Fruit fly (Drosophila melanogaster): ENCODE results near the gene Hmu.
A peak's percentile ranks its signal among the peaks of the same experiment; 100 is the strongest.

Hmu gene

DNA sequence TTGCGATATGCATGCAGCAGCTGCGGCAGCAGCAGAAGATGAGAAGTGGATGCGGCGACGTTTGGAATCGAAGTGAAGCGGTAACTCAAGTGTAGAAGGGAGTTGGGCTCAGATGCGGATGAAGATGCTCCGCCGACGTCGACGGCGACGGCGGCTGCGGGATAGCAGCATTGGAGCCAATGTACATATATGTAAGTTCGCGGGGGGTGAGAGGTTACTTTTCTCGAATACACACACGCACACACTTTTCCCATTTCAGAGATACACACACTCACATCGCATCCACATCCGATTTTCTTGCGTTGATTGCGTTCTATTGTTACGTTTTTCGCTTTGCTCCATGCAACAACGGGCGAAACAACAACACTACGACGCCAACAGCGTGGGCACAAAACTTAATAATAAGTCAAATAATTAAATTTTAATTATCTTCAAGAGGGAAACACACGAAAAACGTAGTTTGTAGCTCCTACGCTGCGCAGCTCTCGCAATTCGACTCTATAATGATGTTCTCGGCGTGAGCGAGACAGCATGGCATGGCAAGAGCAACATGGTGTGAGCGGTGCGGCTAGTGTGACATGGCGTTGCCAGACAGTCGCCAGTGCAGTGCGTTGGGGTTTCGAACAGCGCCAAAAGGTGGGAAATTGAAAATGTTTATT is 43.7 kb upstream of the Hmu start, which contains the start of gene CG18766 (continued):
- TF ChIP-seq CG7745 (tag; optimal IDR thresholded peaks at IDR 0.05) (peak; percentile 32), Atf3 (GFP tag; optimal IDR thresholded peaks at IDR 0.05) (no peak), insv (GFP tag; optimal IDR thresholded peaks at IDR 0.05) (no peak), Lpt (GFP tag; optimal IDR thresholded peaks at IDR 0.05) (no peak), CG12104 (GFP tag; optimal IDR thresholded peaks at IDR 0.05) (no peak), slou (GFP tag; optimal IDR thresholded peaks at IDR 0.05) (no peak), Lim3 (GFP tag; IDR thresholded peaks at IDR 0.05) (no peak), BEAF-32 (GFP tag; optimal IDR thresholded peaks at IDR 0.05) (peak; percentile 41), cad (GFP tag; optimal IDR thresholded peaks at IDR 0.05) (no peak), gt (GFP tag; IDR thresholded peaks at IDR 0.05) (no peak), CG15514 (GFP tag; optimal IDR thresholded peaks at IDR 0.05) (peak; percentile 64), ems (GFP tag; optimal IDR thresholded peaks at IDR 0.05) (no peak), Ssrp (tag; optimal IDR thresholded peaks at IDR 0.05) (no peak), unc-4 (GFP tag; IDR thresholded peaks at IDR 0.05; ENCODE audit: partially characterized antibody) (no peak), Scr (GFP tag; IDR thresholded peaks at IDR 0.05; ENCODE audit: partially characterized antibody) (no peak), CG30020 (tag; optimal IDR thresholded peaks at IDR 0.05) (no peak), CG16813 (GFP tag; IDR thresholded peaks at IDR 0.05; ENCODE audit: partially characterized antibody) (0 out of 3 replicates have a peak, but pooled peaks have one; percentile 21), Camta (GFP tag; optimal IDR thresholded peaks at IDR 0.05) (peak; percentile 13), pum (GFP tag; optimal IDR thresholded peaks at IDR 0.05) (no peak), CG3847 (GFP tag; IDR thresholded peaks at IDR 0.05) (peak; percentile 69), vnd (GFP tag; IDR thresholded peaks at IDR 0.05; ENCODE audit: partially characterized antibody) (no peak), org-1 (GFP tag; optimal IDR thresholded peaks at IDR 0.05) (no peak), BtbVII (GFP tag; optimal IDR thresholded peaks at IDR 0.05) (no peak), Hsf (GFP tag; optimal IDR thresholded peaks at IDR 0.05) (peak; percentile 27), Atf-2 (GFP tag; optimal IDR thresholded peaks at IDR 0.05) (no peak), onecut (GFP tag; IDR thresholded peaks at IDR 0.05) (no peak), twi (tag; optimal IDR thresholded peaks at IDR 0.05) (peak; percentile 14), Xbp1 (GFP tag; optimal IDR thresholded peaks at IDR 0.05) (peak; percentile 25), Bteb2 (GFP tag; optimal IDR thresholded peaks at IDR 0.05) (no peak), bbx (GFP tag; IDR thresholded peaks at IDR 0.05; ENCODE audit: partially characterized antibody) (no peak), CG1603 (tag; optimal IDR thresholded peaks at IDR 0.05) (peak; percentile 79), amos (GFP tag; IDR thresholded peaks at IDR 0.05; ENCODE audit: partially characterized antibody) (peak; percentile 45), CG17361 (GFP tag; IDR thresholded peaks at IDR 0.05) (peak; percentile 33; the same call in 1 of the 3 replicates), sc (optimal IDR thresholded peaks at IDR 0.05) (no peak), sc (GFP tag; optimal IDR thresholded peaks at IDR 0.05) (no peak), CG16815 (GFP tag; optimal IDR thresholded peaks at IDR 0.05) (no peak), Poxn (GFP tag; IDR thresholded peaks at IDR 0.05) (no peak), CG43689 (GFP tag; IDR thresholded peaks at IDR 0.05) (no peak), Hmr (GFP tag; optimal IDR thresholded peaks at IDR 0.05) (peak; percentile 33), cato (GFP tag; optimal IDR thresholded peaks at IDR 0.05; ENCODE audit: borderline replicate concordance) (no peak), CG8089 (GFP tag; optimal IDR thresholded peaks at IDR 0.05) (peak; percentile 7), CG11560 (tag; IDR thresholded peaks at IDR 0.05) (no peak), Dll (GFP tag; IDR thresholded peaks at IDR 0.05; ENCODE audit: partially characterized antibody) (no peak), trh (GFP tag; optimal IDR thresholded peaks at IDR 0.05) (no peak), grn (GFP tag; optimal IDR thresholded peaks at IDR 0.05) (peak; percentile 41), NC2β (GFP tag; optimal IDR thresholded peaks at IDR 0.05) (no peak), bsh (GFP tag; optimal IDR thresholded peaks at IDR 0.05) (no peak), CG4328 (GFP tag; optimal IDR thresholded peaks at IDR 0.05) (no peak), wdn (GFP tag; IDR thresholded peaks at IDR 0.05) (no peak), ATbp (GFP tag; optimal IDR thresholded peaks at IDR 0.05) (no peak)

All from whole organism, embryonic.